Fruit fly (Drosophila melanogaster) whole organism, larva: ENCODE measurements around the gene CG7702.

Experiments
- noc ChIP-seq: fragments of 200-800 bp; sonication (Bioruptor generic); optimal IDR thresholded peaks from 3 replicates; lab custom pipeline; 2019; ENCODE audit warnings: missing biosample characterization, mild to moderate bottlenecking, missing genetic modification characterization, moderate library complexity

CG7702 gene

dm6 chr3R:18670441-18671111 lies 1.4 kb downstream of the CG7702 start:
- peak; percentile 79 for TF ChIP-seq noc (tag; lab: Kevin White, UChicago)

- peak; percentile 54 for TF ChIP-seq noc (tag; lab: Kevin White, UChicago)
Observed at dm6 chr3R:18671112-18671729, 2.0 kb downstream of the CG7702 start, which contains the start of gene CG31230. Gene CG31230 (plus strand): TSS chr3R:18671679.

- TF ChIP-seq noc (tag; lab: Kevin White, UChicago) = no peak
Observed at dm6 chr3R:18677500-18677940, 8.3 kb downstream of the CG7702 start, which contains the start of the genes dind and CG7706. Gene dind (minus strand): TSS chr3R:18677539. Gene CG7706 (plus strand): TSS chr3R:18677818.

dm6 chr3R:18680332-18680731 lies 11.1 kb downstream of the CG7702 start, which contains the start of the genes CG46318 and ChT:
Gene CG46318 (plus strand): TSS chr3R:18680604.
Gene ChT (plus strand): TSS chr3R:18680604.
- no peak for TF ChIP-seq noc (tag; lab: Kevin White, UChicago)

dm6 chr3R:18681054-18681453 lies 11.9 kb downstream of the CG7702 start:
- no peak for TF ChIP-seq noc (tag; lab: Kevin White, UChicago)

dm6 chr3R:18692619-18693018 lies 23.4 kb downstream of the CG7702 start, which contains the start of gene Muc91C:
Gene Muc91C (minus strand): TSS chr3R:18692719.
- TF ChIP-seq noc (tag; lab: Kevin White, UChicago) = no peak

- no peak for TF ChIP-seq noc (tag; lab: Kevin White, UChicago)
Observed at dm6 chr3R:18693611-18694010, 24.4 kb downstream of the CG7702 start, which contains the start of gene CG14300. Gene CG14300 (minus strand): TSS chr3R:18693711.

- TF ChIP-seq noc (tag; lab: Kevin White, UChicago) = no peak
Observed at dm6 chr3R:18694952-18695351, 25.8 kb downstream of the CG7702 start, which contains the start of gene CG34282. Gene CG34282 (plus strand): TSS chr3R:18695252.

- TF ChIP-seq noc (tag; lab: Kevin White, UChicago) = no peak
Observed at dm6 chr3R:18698855-18699569, 29.8 kb downstream of the CG7702 start.

dm6 chr3R:18703514-18703913 lies 34.3 kb downstream of the CG7702 start:
- no peak for TF ChIP-seq noc (tag; lab: Kevin White, UChicago)

- TF ChIP-seq noc (tag; lab: Kevin White, UChicago) = no peak
Observed at dm6 chr3R:18705150-18705549, 36.0 kb downstream of the CG7702 start, which contains the start of the genes ChAT and VAChT. Gene ChAT (plus strand): TSS chr3R:18705501. Gene VAChT (plus strand): TSS chr3R:18705501.

- no peak for TF ChIP-seq noc (tag; lab: Kevin White, UChicago)
Observed at dm6 chr3R:18706289-18706688, 37.1 kb downstream of the CG7702 start.

dm6 chr3R:18707492-18707891 lies 38.3 kb downstream of the CG7702 start:
- TF ChIP-seq noc (tag; lab: Kevin White, UChicago) = no peak

dm6 chr3R:18719767-18720341 lies 50.7 kb downstream of the CG7702 start:
- peak; percentile 45 for TF ChIP-seq noc (tag; lab: Kevin White, UChicago)

dm6 chr3R:18721368-18721767 lies 52.2 kb downstream of the CG7702 start:
- TF ChIP-seq noc (tag; lab: Kevin White, UChicago) = no peak
